Fruit fly (Drosophila melanogaster): ENCODE results near the gene CG13737.

dm6 chr3L:13840731-13841130 lies 38.1 kb upstream of the CG13737 start:
- TF ChIP-seq Hr96 (GFP tag; optimal IDR thresholded peaks at IDR 0.05) (no peak), toe (GFP tag; optimal IDR thresholded peaks at IDR 0.05) (no peak), kay (GFP tag; ENCODE audit: borderline replicate concordance) (no peak)
